Worm (Caenorhabditis elegans): ENCODE data around the gene Y7A5A.6.

Gene Y7A5A.6

ce11 chrX:15844330-15844729 is 44.8 kb upstream of the Y7A5A.6 start:
- no peak for TF ChIP-seq zip-4 (GFP tag; optimal IDR thresholded peaks at IDR 0.05)
- no peak for TF ChIP-seq lir-3 (tag; optimal IDR thresholded peaks at IDR 0.05; ENCODE audit: poor library complexity)
- no peak for TF ChIP-seq efl-3 (GFP tag; optimal IDR thresholded peaks at IDR 0.05)
- TF ChIP-seq xbp-1 (tag; optimal IDR thresholded peaks at IDR 0.05) = no peak
- TF ChIP-seq lin-13 (GFP tag; optimal IDR thresholded peaks at IDR 0.05) = no peak
- no peak for TF ChIP-seq ceh-82 (tag; optimal IDR thresholded peaks at IDR 0.05)
- TF ChIP-seq nhr-90 (tag; optimal IDR thresholded peaks at IDR 0.05; ENCODE audit: poor library complexity) = no peak
- no peak for TF ChIP-seq unc-62 (GFP tag; optimal IDR thresholded peaks at IDR 0.05)
- TF ChIP-seq tlp-1 (tag; optimal IDR thresholded peaks at IDR 0.05) = no peak
- no peak for TF ChIP-seq aha-1 (tag; optimal IDR thresholded peaks at IDR 0.05)
- TF ChIP-seq ceh-8 (GFP tag; optimal IDR thresholded peaks at IDR 0.05) = no peak
- no peak for TF ChIP-seq efl-1 (optimal IDR thresholded peaks at IDR 0.05)
- no peak for TF ChIP-seq efl-1 (GFP tag; optimal IDR thresholded peaks at IDR 0.05 in 1 of 2)
- no peak for TF ChIP-seq tbx-2 (tag; optimal IDR thresholded peaks at IDR 0.05)
- TF ChIP-seq lin-39 (tag; optimal IDR thresholded peaks at IDR 0.05) = no peak
- no peak for TF ChIP-seq mep-1 (tag; optimal IDR thresholded peaks at IDR 0.05)
- no peak for TF ChIP-seq fkh-10 (GFP tag; optimal IDR thresholded peaks at IDR 0.05)
- TF ChIP-seq zag-1 (tag; optimal IDR thresholded peaks at IDR 0.05) = no peak
- TF ChIP-seq nhr-11 (tag; optimal IDR thresholded peaks at IDR 0.05) = no peak

- no peak for TF ChIP-seq nhr-19 (GFP tag; conservative IDR thresholded peaks at IDR 0.05)
- no peak for TF ChIP-seq nhr-237 (tag; optimal IDR thresholded peaks at IDR 0.05)
- no peak for TF ChIP-seq dpl-1 (GFP tag; optimal IDR thresholded peaks at IDR 0.05)
- peak; percentile 58 for TF ChIP-seq nhr-71 (tag; optimal IDR thresholded peaks at IDR 0.05)
- no peak for TF ChIP-seq lin-13 (GFP tag; optimal IDR thresholded peaks at IDR 0.05)
- TF ChIP-seq nhr-20 (tag; optimal IDR thresholded peaks at IDR 0.05) = no peak
- TF ChIP-seq sptf-1 (tag; optimal IDR thresholded peaks at IDR 0.05) = no peak
- no peak for TF ChIP-seq ceh-88 (GFP tag; IDR thresholded peaks at IDR 0.05)
- TF ChIP-seq zag-1 (tag; optimal IDR thresholded peaks at IDR 0.05) = no peak
- TF ChIP-seq irx-1 (tag; optimal IDR thresholded peaks at IDR 0.05) = no peak
- no peak for TF ChIP-seq tbx-2 (tag; optimal IDR thresholded peaks at IDR 0.05)
- TF ChIP-seq unc-86 (tag; optimal IDR thresholded peaks at IDR 0.05) = no peak
- no peak for TF ChIP-seq rnt-1 (tag; optimal IDR thresholded peaks at IDR 0.05)
- TF ChIP-seq elt-2 (tag; optimal IDR thresholded peaks at IDR 0.05) = peak; percentile 67
- TF ChIP-seq nhr-85 (tag) = peak; percentile 2
- no peak for TF ChIP-seq jun-1 (tag; optimal IDR thresholded peaks at IDR 0.05)
- peak; percentile 10 for TF ChIP-seq nhr-47 (tag; optimal IDR thresholded peaks at IDR 0.05)
- no peak for TF ChIP-seq pag-3 (tag; optimal IDR thresholded peaks at IDR 0.05; ENCODE audit: borderline replicate concordance, insufficient read depth)
- no peak for TF ChIP-seq mef-2 (tag; optimal IDR thresholded peaks at IDR 0.05)
- no peak for TF ChIP-seq ztf-11 (tag; optimal IDR thresholded peaks at IDR 0.05)
- no peak for TF ChIP-seq unc-98 (GFP tag; IDR thresholded peaks at IDR 0.05)
- TF ChIP-seq lsy-2 (tag; optimal IDR thresholded peaks at IDR 0.05) = peak; percentile 8 to 31
- no peak for TF ChIP-seq nhr-28 (tag; optimal IDR thresholded peaks at IDR 0.05)
Observed at ce11 chrX:15842492-15842891, 43.0 kb upstream of the Y7A5A.6 start.

ce11 chrX:15841086-15841622 is 41.7 kb upstream of the Y7A5A.6 start, which contains the start of gene serp-1.1:
Gene serp-1.1 (plus strand): TSS chrX:15841572.
- TF ChIP-seq nhr-71 (tag; optimal IDR thresholded peaks at IDR 0.05) = peak; percentile 99
- TF ChIP-seq ceh-88 (GFP tag; IDR thresholded peaks at IDR 0.05) = peak; percentile 96
- peak; percentile 98 for TF ChIP-seq nhr-77 (tag; optimal IDR thresholded peaks at IDR 0.05)
- TF ChIP-seq pqm-1 (tag; optimal IDR thresholded peaks at IDR 0.05) = peak; percentile 81
- TF ChIP-seq mdl-1 (tag; optimal IDR thresholded peaks at IDR 0.05) = peak; percentile 55 to 98
- peak; percentile 99 for TF ChIP-seq swsn-7 (tag; optimal IDR thresholded peaks at IDR 0.05)
- peak; percentile 87 to 93 for TF ChIP-seq lin-35 (GFP tag; optimal IDR thresholded peaks at IDR 0.05)
- TF ChIP-seq unc-30 (tag; optimal IDR thresholded peaks at IDR 0.05) = no peak
- peak; percentile 48 for TF ChIP-seq unc-62 (GFP tag; optimal IDR thresholded peaks at IDR 0.05)
- no peak for TF ChIP-seq ceh-90 (tag; optimal IDR thresholded peaks at IDR 0.05)
- peak; percentile 99 for TF ChIP-seq nhr-19 (GFP tag; conservative IDR thresholded peaks at IDR 0.05)
- TF ChIP-seq ets-5 (GFP tag; IDR thresholded peaks at IDR 0.05) = no peak
- TF ChIP-seq irx-1 (tag; optimal IDR thresholded peaks at IDR 0.05) = peak; percentile 95
- peak; percentile 98 for TF ChIP-seq grh-1 (GFP tag; IDR thresholded peaks at IDR 0.05)
- TF ChIP-seq nhr-76 (tag; optimal IDR thresholded peaks at IDR 0.05) = peak; percentile 96
- peak; percentile 94 for TF ChIP-seq isw-1 (GFP tag; IDR thresholded peaks at IDR 0.05)
- peak; percentile 94 for TF ChIP-seq skn-1 (tag; optimal IDR thresholded peaks at IDR 0.05)
- TF ChIP-seq C04F5.9 (tag; optimal IDR thresholded peaks at IDR 0.05) = peak; percentile 85

Data from whole organism, L1 larva.